Worm (Caenorhabditis elegans) whole organism, mixed stage, embryonic: ENCODE measurements around the gene ciao-2B.

ENCODE experiments used
- ceh-43 ChIP-seq: fragments of 200-800 bp; sonication (Bioruptor generic); optimal IDR thresholded peaks from 2 replicates; lab custom pipeline; 2018; ENCODE audit warnings: mild to moderate bottlenecking, missing genetic modification characterization, moderate library complexity, missing compliant biosample characterization
- ceh-83 ChIP-seq: fragments of 200-800 bp; sonication (Bioruptor generic); optimal IDR thresholded peaks from 2 replicates; lab custom pipeline; 2018; ENCODE audit warnings: mild to moderate bottlenecking, missing genetic modification characterization, missing compliant biosample characterization
- nhr-28 ChIP-seq: fragments of 150-350 bp; optimal IDR thresholded peaks from 2 replicates; lab custom pipeline; 2014; ENCODE audit warnings: missing biosample characterization, missing genetic modification characterization
- nhr-76 ChIP-seq: sonication (generic microtip); optimal IDR thresholded peaks from 2 replicates; lab custom pipeline; 2017; ENCODE audit warnings: missing biosample characterization, missing genetic modification characterization
- snpc-4 ChIP-seq: fragments of 150-350 bp; optimal IDR thresholded peaks from 2 replicates; lab custom pipeline; 2014; ENCODE audit warnings: missing biosample characterization, missing genetic modification characterization
- unc-120 ChIP-seq: sonication (generic microtip); optimal IDR thresholded peaks from 2 replicates; lab custom pipeline; 2017; ENCODE audit warnings: missing genetic modification characterization, missing compliant biosample characterization; ENCODE audit not compliant: poor library complexity, severe bottlenecking
- unc-62 ChIP-seq: fragments of 150-350 bp; optimal IDR thresholded peaks from 2 replicates; lab custom pipeline; 2014; ENCODE audit warnings: missing biosample characterization, missing genetic modification reagents, missing genetic modification characterization

- no peak for TF ChIP-seq unc-120 (tag; lab: Kevin White, UChicago)
- no peak for TF ChIP-seq snpc-4
- TF ChIP-seq nhr-76 (tag; lab: Kevin White, UChicago), result no peak
- TF ChIP-seq unc-62, result no peak
- no peak for TF ChIP-seq ceh-43 (GFP tag; lab: Kevin White, UChicago)
- TF ChIP-seq nhr-28 (tag; lab: Kevin White, UChicago), result no peak
- TF ChIP-seq ceh-83, result no peak
These were observed 46.1 kb downstream of the ciao-2B start, which contains the start of gene dnj-17 for ce11 chrIII:13393239-13393638.
